Worm (Caenorhabditis elegans): ENCODE measurements around the gene srt-7.

ce11 chrV:3081471-3081870 lies at the start of gene srt-7:
- TF ChIP-seq flt-1 (GFP tag; IDR thresholded peaks at IDR 0.05) (no peak), ztf-29 (GFP tag; IDR thresholded peaks at IDR 0.05) (no peak), cog-1 (tag; optimal IDR thresholded peaks at IDR 0.05) (no peak), T22C8.4 (GFP tag; IDR thresholded peaks at IDR 0.05) (no peak)

Measured in whole organism, midembryonic.